Comparison of ENCODE assay signal across 7 worm cellular contexts in the genomic region with DNA sequence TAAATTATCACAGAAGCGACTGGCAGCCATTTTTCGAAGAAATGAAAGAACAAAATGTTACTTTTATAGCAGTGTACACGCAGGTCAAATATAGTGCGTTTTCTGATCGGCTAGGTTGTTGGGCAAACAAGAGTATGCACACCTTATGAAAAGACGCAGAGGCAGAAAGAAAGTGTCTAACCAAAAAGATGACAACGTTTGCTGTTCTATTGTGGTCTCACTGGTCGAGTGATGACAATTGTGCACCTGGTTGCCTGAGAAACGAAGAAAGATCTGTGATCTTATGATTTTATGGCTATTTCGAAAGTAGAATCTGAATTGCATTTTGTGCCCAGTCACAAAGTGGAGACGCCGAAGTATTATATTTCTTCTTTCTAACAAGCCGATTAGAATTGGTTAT.
TF ChIP-seq lines count a peak whose summit lies in the region.

A gene (minus strand): TSS at position 97 of the 400 bp plus-strand sequence.

TF ChIP-seq in whole organism, L1 larva, 84 proteins besides CTCF, POLR2A, EP300 and RAD21 (continues in another document):
- TF ChIP-seq F16B12.6 (tag; optimal IDR thresholded peaks at IDR 0.05; lab: Kevin White, UChicago) (no peak), nhr-47 (tag; optimal IDR thresholded peaks at IDR 0.05; lab: Kevin White, UChicago) (peak; percentile 45), fkh-8 (tag; optimal IDR thresholded peaks at IDR 0.05; lab: Kevin White, UChicago) (peak; percentile 74), elt-2 (tag; optimal IDR thresholded peaks at IDR 0.05; lab: Kevin White, UChicago) (peak; percentile 64), skn-1 (tag; optimal IDR thresholded peaks at IDR 0.05; lab: Kevin White, UChicago) (peak; percentile 93), nhr-71 (tag; optimal IDR thresholded peaks at IDR 0.05; lab: Kevin White, UChicago) (peak; percentile 67), snu-23 (GFP tag; optimal IDR thresholded peaks at IDR 0.05; lab: Kevin White, UChicago) (peak; percentile 23), xbp-1 (tag; optimal IDR thresholded peaks at IDR 0.05; lab: Kevin White, UChicago) (peak; percentile 49), ama-1 (optimal IDR thresholded peaks at IDR 0.05; lab: Kevin White, UChicago) (no peak), nhr-20 (tag; optimal IDR thresholded peaks at IDR 0.05; lab: Kevin White, UChicago) (peak; percentile 76), nhr-77 (tag; optimal IDR thresholded peaks at IDR 0.05; lab: Kevin White, UChicago) (peak; percentile 0), C04F5.9 (tag; optimal IDR thresholded peaks at IDR 0.05; lab: Kevin White, UChicago) (no peak)

TF ChIP-seq in whole organism, L2 larva, 48 proteins besides CTCF, POLR2A, EP300 and RAD21 (continues in another document):
- TF ChIP-seq nhr-11 (tag; optimal IDR thresholded peaks at IDR 0.05; lab: Kevin White, UChicago) (no peak), F13H6.1 (tag; optimal IDR thresholded peaks at IDR 0.05; lab: Kevin White, UChicago) (peak; percentile 45), skn-1 (tag; optimal IDR thresholded peaks at IDR 0.05; lab: Kevin White, UChicago) (peak; percentile 90), nhr-21 (tag; optimal IDR thresholded peaks at IDR 0.05; lab: Kevin White, UChicago) (no peak), ama-1 (optimal IDR thresholded peaks at IDR 0.05; lab: Kevin White, UChicago) (no peak), mab-5 (tag; optimal IDR thresholded peaks at IDR 0.05; lab: Kevin White, UChicago) (no peak), egl-27 (tag; optimal IDR thresholded peaks at IDR 0.05; lab: Kevin White, UChicago) (no peak), crh-2 (tag; optimal IDR thresholded peaks at IDR 0.05; lab: Kevin White, UChicago) (no peak), ceh-82 (tag; optimal IDR thresholded peaks at IDR 0.05; lab: Kevin White, UChicago) (no peak), sma-3 (GFP tag; optimal IDR thresholded peaks at IDR 0.05; lab: Kevin White, UChicago) (peak; percentile 6), nhr-23 (tag; optimal IDR thresholded peaks at IDR 0.05; lab: Kevin White, UChicago) (no peak), unc-39 (tag; optimal IDR thresholded peaks at IDR 0.05; lab: Kevin White, UChicago) (no peak), ztf-4 (tag; optimal IDR thresholded peaks at IDR 0.05; lab: Kevin White, UChicago) (no peak)

TF ChIP-seq in whole organism, L3 larva, 47 proteins besides CTCF, POLR2A, EP300 and RAD21:
- TF ChIP-seq pha-4 (tag; optimal IDR thresholded peaks at IDR 0.05; lab: Kevin White, UChicago) (peak; percentile 49), elt-3 (tag; optimal IDR thresholded peaks at IDR 0.05; lab: Kevin White, UChicago) (peak in 1 of 3 experiments; percentile 26), elt-2 (tag; optimal IDR thresholded peaks at IDR 0.05; lab: Kevin White, UChicago) (peak; percentile 71), nhr-67 (tag; optimal IDR thresholded peaks at IDR 0.05; lab: Kevin White, UChicago) (no peak), pqm-1 (tag; optimal IDR thresholded peaks at IDR 0.05; lab: Kevin White, UChicago) (peak; percentile 81), skn-1 (tag; optimal IDR thresholded peaks at IDR 0.05; lab: Kevin White, UChicago) (peak; percentile 90), unc-62 (GFP tag; optimal IDR thresholded peaks at IDR 0.05; lab: Kevin White, UChicago) (no peak)

TF ChIP-seq in whole organism, L4 larva, 104 proteins besides CTCF, POLR2A, EP300 and RAD21:
- TF ChIP-seq dve-1 (tag; optimal IDR thresholded peaks at IDR 0.05; lab: Kevin White, UChicago; ENCODE audit: insufficient read depth) (peak; percentile 68), Y105C5A.15 (GFP tag; IDR thresholded peaks at IDR 0.05; lab: Robert Waterston, UW) (no peak), nhr-28 (tag; optimal IDR thresholded peaks at IDR 0.05; lab: Kevin White, UChicago) (peak; percentile 79), hlh-11 (tag; optimal IDR thresholded peaks at IDR 0.05; lab: Kevin White, UChicago) (peak; percentile 77), nhr-102 (tag; optimal IDR thresholded peaks at IDR 0.05; lab: Kevin White, UChicago) (peak; percentile 59), zfp-2 (tag; optimal IDR thresholded peaks at IDR 0.05; lab: Kevin White, UChicago) (no peak), pqm-1 (tag; optimal IDR thresholded peaks at IDR 0.05; lab: Kevin White, UChicago) (peak; percentile 21), dmd-8 (GFP tag; IDR thresholded peaks at IDR 0.05; lab: Robert Waterston, UW) (no peak), dmd-6 (GFP tag; IDR thresholded peaks at IDR 0.05; lab: Robert Waterston, UW) (peak; percentile 91), nhr-48 (tag; optimal IDR thresholded peaks at IDR 0.05; lab: Kevin White, UChicago) (peak; percentile 69), jun-1 (tag; optimal IDR thresholded peaks at IDR 0.05; lab: Kevin White, UChicago) (no peak), daf-16 (GFP tag; optimal IDR thresholded peaks at IDR 0.05; lab: Kevin White, UChicago) (no peak), daf-16 (tag; optimal IDR thresholded peaks at IDR 0.05; lab: Kevin White, UChicago) (peak; percentile 66), gei-8 (GFP tag; optimal IDR thresholded peaks at IDR 0.05; lab: Kevin White, UChicago) (no peak), hlh-30 (tag; optimal IDR thresholded peaks at IDR 0.05; lab: Kevin White, UChicago; ENCODE audit: insufficient read depth) (peak; percentile 68)

TF ChIP-seq in whole organism, late embryonic, 69 proteins besides CTCF, POLR2A, EP300 and RAD21:
- peak; percentile 28 for TF ChIP-seq pqm-1 (tag; optimal IDR thresholded peaks at IDR 0.05; lab: Kevin White, UChicago)
- no peak for TF ChIP-seq unc-42 (tag; optimal IDR thresholded peaks at IDR 0.05; lab: Kevin White, UChicago)

TF ChIP-seq in whole organism, mixed stage, embryonic, 35 proteins besides CTCF, POLR2A, EP300 and RAD21:
- no peak for TF ChIP-seq mab-5 (tag; optimal IDR thresholded peaks at IDR 0.05; lab: Kevin White, UChicago)
- TF ChIP-seq pha-4 (tag; optimal IDR thresholded peaks at IDR 0.05; lab: Kevin White, UChicago): peak; percentile 9

TF ChIP-seq in whole organism, young adult, 124 proteins besides CTCF, POLR2A, EP300 and RAD21:
- 0 out of 2 replicates have a peak, but pooled peaks have one; percentile 14 for TF ChIP-seq ekl-4 (GFP tag; IDR thresholded peaks at IDR 0.05; lab: Robert Waterston, UW)
- TF ChIP-seq B0336.3 (GFP tag; IDR thresholded peaks at IDR 0.05; lab: Robert Waterston, UW): peak; percentile 26; the same call in 1 of the 2 replicates
- TF ChIP-seq somi-1 (GFP tag; optimal IDR thresholded peaks at IDR 0.05; lab: Kevin White, UChicago): no peak
- TF ChIP-seq hmg-1.2 (GFP tag; IDR thresholded peaks at IDR 0.05; lab: Robert Waterston, UW): peak; percentile 24; the same call in 1 of the 2 replicates
- no peak for TF ChIP-seq efl-1 (GFP tag; optimal IDR thresholded peaks at IDR 0.05; lab: Kevin White, UChicago)
- TF ChIP-seq rcor-1 (GFP tag; IDR thresholded peaks at IDR 0.05; lab: Robert Waterston, UW): 0 out of 2 replicates have a peak, but pooled peaks have one; percentile 10
- TF ChIP-seq tbp1 (GFP tag; optimal IDR thresholded peaks at IDR 0.05; lab: Kevin White, UChicago): peak; percentile 38
- TF ChIP-seq F22D6.2 (tag; optimal IDR thresholded peaks at IDR 0.05; lab: Kevin White, UChicago): no peak
- no peak for TF ChIP-seq T07F8.4 (tag; optimal IDR thresholded peaks at IDR 0.05; lab: Kevin White, UChicago)
- TF ChIP-seq dox-1 (GFP tag; IDR thresholded peaks at IDR 0.05; lab: Robert Waterston, UW): peak; percentile 38; the same call in 1 of the 2 replicates
- TF ChIP-seq cebp-1 (GFP tag; IDR thresholded peaks at IDR 0.05; lab: Robert Waterston, UW): no peak
- peak; percentile 69 for TF ChIP-seq cebp-1 (tag; optimal IDR thresholded peaks at IDR 0.05; lab: Kevin White, UChicago)
- TF ChIP-seq atf-7 (tag; optimal IDR thresholded peaks at IDR 0.05; lab: Kevin White, UChicago): peak; percentile 52
- TF ChIP-seq mes-4 (tag; optimal IDR thresholded peaks at IDR 0.05; lab: Kevin White, UChicago): no peak
- TF ChIP-seq attf-5 (GFP tag; optimal IDR thresholded peaks at IDR 0.05; lab: Kevin White, UChicago): peak; percentile 41
- TF ChIP-seq lin-40 (tag; optimal IDR thresholded peaks at IDR 0.05; lab: Kevin White, UChicago): peak; percentile 13
- peak; percentile 64 for TF ChIP-seq nfyb-1 (GFP tag; IDR thresholded peaks at IDR 0.05; lab: Robert Waterston, UW)
- TF ChIP-seq ztf-25 (GFP tag; IDR thresholded peaks at IDR 0.05; lab: Robert Waterston, UW): no peak
- peak; percentile 83 for TF ChIP-seq nhr-80 (tag; optimal IDR thresholded peaks at IDR 0.05; lab: Kevin White, UChicago)
- no peak for TF ChIP-seq madf-3 (GFP tag; IDR thresholded peaks at IDR 0.05; lab: Robert Waterston, UW)
